Worm (Caenorhabditis elegans): Measurements from ENCODE around the gene ZK666.12.

ZK666.12 gene

ce11 chrII:10464230-10464920 is 31.6 kb upstream of the ZK666.12 start, which contains the start of the genes ZK673.6 and sdz-37:
TSS of gene ZK673.6 (minus strand) at chrII:10464330.
TSS of gene sdz-37 (plus strand) at chrII:10464870.
- TF ChIP-seq nhr-11 (tag; optimal IDR thresholded peaks at IDR 0.05) (no peak), nhr-77 (tag; optimal IDR thresholded peaks at IDR 0.05) (no peak), vab-15 (tag; optimal IDR thresholded peaks at IDR 0.05) (no peak), fkh-10 (GFP tag; optimal IDR thresholded peaks at IDR 0.05) (no peak), sup-37 (GFP tag; optimal IDR thresholded peaks at IDR 0.05) (no peak), unc-62 (GFP tag; optimal IDR thresholded peaks at IDR 0.05) (no peak), elt-3 (tag; optimal IDR thresholded peaks at IDR 0.05) (no peak), lin-39 (tag; optimal IDR thresholded peaks at IDR 0.05) (no peak), efl-1 (optimal IDR thresholded peaks at IDR 0.05) (no peak), efl-1 (GFP tag; optimal IDR thresholded peaks at IDR 0.05 in 1 of 2) (no peak), C16A3.4 (tag; optimal IDR thresholded peaks at IDR 0.05) (no peak), sox-4 (tag; optimal IDR thresholded peaks at IDR 0.05) (no peak), nhr-76 (tag; optimal IDR thresholded peaks at IDR 0.05) (no peak), blmp-1 (tag; optimal IDR thresholded peaks at IDR 0.05) (no peak), fkh-4 (tag; optimal IDR thresholded peaks at IDR 0.05; ENCODE audit: borderline replicate concordance) (no peak), nhr-12 (tag; optimal IDR thresholded peaks at IDR 0.05) (no peak), ztf-11 (tag; optimal IDR thresholded peaks at IDR 0.05) (no peak), mep-1 (tag; optimal IDR thresholded peaks at IDR 0.05) (no peak), dpl-1 (GFP tag; optimal IDR thresholded peaks at IDR 0.05) (no peak), hlh-17 (GFP tag; optimal IDR thresholded peaks at IDR 0.05; ENCODE audit: borderline replicate concordance) (no peak), zag-1 (tag; optimal IDR thresholded peaks at IDR 0.05) (no peak)

- TF ChIP-seq jun-1 (tag; optimal IDR thresholded peaks at IDR 0.05) (no peak), efl-1 (optimal IDR thresholded peaks at IDR 0.05) (no peak), efl-1 (GFP tag; optimal IDR thresholded peaks at IDR 0.05 in 1 of 2) (peak in 1 of 2 experiments; percentile 51), nhr-76 (tag; optimal IDR thresholded peaks at IDR 0.05) (no peak), dsc-1 (tag; optimal IDR thresholded peaks at IDR 0.05) (no peak), ets-5 (GFP tag; IDR thresholded peaks at IDR 0.05) (no peak)
Measured at ce11 chrII:10466552-10466951, 29.5 kb upstream of the ZK666.12 start, which contains the start of gene tnc-2. TSS of gene tnc-2 (plus strand) at chrII:10466852.

ce11 chrII:10470159-10470558 is 25.9 kb upstream of the ZK666.12 start, which contains the start of gene clec-143:
TSS of gene clec-143 (minus strand) at chrII:10470297.
- TF ChIP-seq fkh-8 (tag; optimal IDR thresholded peaks at IDR 0.05), result no peak
- TF ChIP-seq elt-2 (tag; optimal IDR thresholded peaks at IDR 0.05), result peak; percentile 57
- TF ChIP-seq irx-1 (tag; optimal IDR thresholded peaks at IDR 0.05), result no peak
- no peak for TF ChIP-seq nhr-90 (tag; optimal IDR thresholded peaks at IDR 0.05; ENCODE audit: poor library complexity)
- TF ChIP-seq hlh-4 (tag; optimal IDR thresholded peaks at IDR 0.05), result no peak

- TF ChIP-seq blmp-1 (tag; optimal IDR thresholded peaks at IDR 0.05) (no peak), isw-1 (GFP tag; IDR thresholded peaks at IDR 0.05) (no peak), tlp-1 (tag; optimal IDR thresholded peaks at IDR 0.05) (no peak), ets-5 (GFP tag; IDR thresholded peaks at IDR 0.05) (no peak), lin-35 (GFP tag; optimal IDR thresholded peaks at IDR 0.05) (no peak), dpl-1 (GFP tag; optimal IDR thresholded peaks at IDR 0.05) (no peak), mef-2 (tag; optimal IDR thresholded peaks at IDR 0.05) (no peak), fos-1 (tag; optimal IDR thresholded peaks at IDR 0.05) (no peak), efl-1 (optimal IDR thresholded peaks at IDR 0.05) (no peak), efl-1 (GFP tag; optimal IDR thresholded peaks at IDR 0.05 in 1 of 2) (no peak), nhr-20 (tag; optimal IDR thresholded peaks at IDR 0.05) (no peak), mep-1 (tag; optimal IDR thresholded peaks at IDR 0.05) (no peak), C16A3.4 (tag; optimal IDR thresholded peaks at IDR 0.05) (no peak), pag-3 (tag; optimal IDR thresholded peaks at IDR 0.05; ENCODE audit: borderline replicate concordance, insufficient read depth) (no peak), ceh-82 (tag; optimal IDR thresholded peaks at IDR 0.05) (no peak), fkh-8 (tag; optimal IDR thresholded peaks at IDR 0.05) (no peak), dsc-1 (tag; optimal IDR thresholded peaks at IDR 0.05) (no peak), lin-13 (GFP tag; optimal IDR thresholded peaks at IDR 0.05) (no peak), hlh-17 (GFP tag; optimal IDR thresholded peaks at IDR 0.05; ENCODE audit: borderline replicate concordance) (no peak), lin-15B (tag; optimal IDR thresholded peaks at IDR 0.05) (no peak), sptf-1 (tag; optimal IDR thresholded peaks at IDR 0.05) (no peak)
Measured at ce11 chrII:10471247-10471646, 24.8 kb upstream of the ZK666.12 start, which contains the start of gene ZK666.1. TSS of gene ZK666.1 (minus strand) at chrII:10471347.

Measured in whole organism, L1 larva.